Fruit fly (Drosophila melanogaster) whole organism, embryonic: Measurements from ENCODE around the gene DCTN6-p27.

Experiments used
- Antp ChIP-seq: fragments of 200-800 bp; sonication (Bioruptor generic); optimal IDR thresholded peaks from 3 replicates; lab custom pipeline; 2016; ENCODE audit warnings: missing biosample characterization, missing genetic modification characterization
- Atf6 ChIP-seq: fragments of 200-800 bp; sonication (Bioruptor generic); IDR thresholded peaks from 2 replicates; pipeline ENCODE4 v1.3.6; 2022; ENCODE audit warnings: missing biosample characterization, missing genetic modification characterization
- C15 ChIP-seq: fragments of 200-800 bp; sonication (Bioruptor generic); IDR thresholded peaks from 3 replicates; pipeline ENCODE4 v1.3.6; 2022; ENCODE audit warnings: missing biosample characterization, missing genetic modification characterization
- CG10147 ChIP-seq: fragments of 200-800 bp; sonication (Bioruptor generic); optimal IDR thresholded peaks from 2 replicates; lab custom pipeline; 2019; ENCODE audit warnings: missing biosample characterization, mild to moderate bottlenecking, missing genetic modification characterization, moderate library complexity
- CG11695 ChIP-seq: fragments of 200-800 bp; sonication (Bioruptor generic); IDR thresholded peaks from 3 replicates; pipeline ENCODE4 v1.3.6; 2022; ENCODE audit warnings: missing biosample characterization, missing genetic modification characterization
- CG12299 ChIP-seq: fragments of 200-800 bp; sonication (Bioruptor generic); optimal IDR thresholded peaks from 2 replicates; lab custom pipeline; 2018; ENCODE audit warnings: missing biosample characterization, mild to moderate bottlenecking, missing genetic modification characterization
- CG12744 ChIP-seq: fragments of 200-800 bp; sonication (Bioruptor generic); optimal IDR thresholded peaks from 2 replicates; lab custom pipeline; 2016; ENCODE audit warnings: missing biosample characterization, missing genetic modification characterization
- CG12769 ChIP-seq: fragments of 200-800 bp; sonication (Bioruptor generic); optimal IDR thresholded peaks from 2 replicates; lab custom pipeline; 2019; ENCODE audit warnings: missing biosample characterization, mild to moderate bottlenecking, missing genetic modification characterization, moderate library complexity
- CG13775 ChIP-seq: fragments of 200-800 bp; sonication (Bioruptor generic); optimal IDR thresholded peaks from 3 replicates; lab custom pipeline; 2017; ENCODE audit warnings: missing biosample characterization, mild to moderate bottlenecking, missing genetic modification characterization
- CG14050 ChIP-seq: fragments of 200-800 bp; sonication (Bioruptor generic); IDR thresholded peaks from 3 replicates; pipeline ENCODE4 v1.3.6; 2022; ENCODE audit warnings: missing biosample characterization, missing genetic modification characterization
- CG15696 ChIP-seq: fragments of 200-800 bp; sonication (Bioruptor generic); optimal IDR thresholded peaks from 2 replicates; lab custom pipeline; 2019; ENCODE audit warnings: missing biosample characterization, mild to moderate bottlenecking, missing genetic modification characterization, moderate library complexity
- CG1647 ChIP-seq: fragments of 200-800 bp; sonication (Bioruptor generic); optimal IDR thresholded peaks from 3 replicates; lab custom pipeline; 2016; ENCODE audit warnings: missing biosample characterization, missing genetic modification characterization
- CG30020 ChIP-seq: fragments of 200-800 bp; optimal IDR thresholded peaks from 2 replicates; lab custom pipeline; 2019; ENCODE audit warnings: missing biosample characterization, mild to moderate bottlenecking, missing genetic modification characterization, moderate library complexity
- CG3163 ChIP-seq: fragments of 200-800 bp; sonication (Bioruptor generic); optimal IDR thresholded peaks from 3 replicates; lab custom pipeline; 2016; ENCODE audit warnings: missing biosample characterization, missing genetic modification characterization
- CG32532 ChIP-seq: fragments of 200-800 bp; sonication (Bioruptor generic); IDR thresholded peaks from 2 replicates; pipeline ENCODE4 v1.3.6; 2022; ENCODE audit warnings: missing biosample characterization, missing genetic modification characterization
- CG4424 ChIP-seq: fragments of 200-800 bp; sonication (Bioruptor generic); optimal IDR thresholded peaks from 3 replicates; lab custom pipeline; 2016; ENCODE audit warnings: missing biosample characterization, missing genetic modification characterization
- CG4854 ChIP-seq: fragments of 200-800 bp; sonication (Bioruptor generic); optimal IDR thresholded peaks from 2 replicates; lab custom pipeline; 2016; ENCODE audit warnings: missing biosample characterization, missing genetic modification characterization, inconsistent platforms
- CG6689 ChIP-seq: fragments of 200-800 bp; sonication (Bioruptor generic); IDR thresholded peaks from 2 replicates; pipeline ENCODE4 v1.3.6; 2022; ENCODE audit warnings: missing biosample characterization, missing genetic modification characterization
- CG6765 ChIP-seq: fragments of 200-800 bp; sonication (Bioruptor generic); optimal IDR thresholded peaks from 3 replicates; lab custom pipeline; 2017; ENCODE audit warnings: missing biosample characterization, mild to moderate bottlenecking, missing genetic modification characterization
- CG6854 ChIP-seq: fragments of 200-800 bp; sonication (Bioruptor generic); optimal IDR thresholded peaks from 3 replicates; lab custom pipeline; 2017; ENCODE audit warnings: missing biosample characterization, mild to moderate bottlenecking, missing genetic modification characterization
- CG8765 ChIP-seq: fragments of 200-800 bp; sonication (Bioruptor generic); IDR thresholded peaks from 2 replicates; pipeline ENCODE4 v1.3.6; 2022; ENCODE audit warnings: missing biosample characterization, missing genetic modification characterization
- CG9215 ChIP-seq: fragments of 200-800 bp; sonication (Bioruptor generic); IDR thresholded peaks from 2 replicates; pipeline ENCODE4 v1.3.6; 2022; ENCODE audit warnings: missing biosample characterization, missing genetic modification characterization
- Camta ChIP-seq: fragments of 200-800 bp; sonication (Bioruptor generic); optimal IDR thresholded peaks from 2 replicates; lab custom pipeline; 2016; ENCODE audit warnings: missing biosample characterization, missing genetic modification characterization
- Chrac-16 ChIP-seq: fragments of 200-800 bp; sonication (Bioruptor generic); optimal IDR thresholded peaks from 3 replicates; lab custom pipeline; 2016; ENCODE audit warnings: missing biosample characterization, missing genetic modification characterization
- Dbx ChIP-seq: fragments of 200-800 bp; sonication (Bioruptor generic); IDR thresholded peaks from 3 replicates; pipeline ENCODE4 v1.3.6; 2022; ENCODE audit warnings: missing biosample characterization, missing genetic modification characterization
- Doc2 ChIP-seq: fragments of 200-800 bp; sonication (Bioruptor generic); IDR thresholded peaks from 2 replicates; pipeline ENCODE4 v1.3.6; 2022; ENCODE audit warnings: missing biosample characterization, missing genetic modification characterization
- Ets97D ChIP-seq: fragments of 200-800 bp; sonication (Bioruptor generic); optimal IDR thresholded peaks from 3 replicates; lab custom pipeline; 2016; ENCODE audit warnings: missing biosample characterization, missing genetic modification characterization
- Gug ChIP-seq: fragments of 200-800 bp; sonication (Bioruptor generic); IDR thresholded peaks from 4 replicates; pipeline ENCODE4 v1.3.6; 2022; ENCODE audit warnings: missing biosample characterization, missing genetic modification characterization
- Jarid2 ChIP-seq: fragments of 200-800 bp; sonication (Bioruptor generic); optimal IDR thresholded peaks from 3 replicates; lab custom pipeline; 2017; ENCODE audit warnings: mild to moderate bottlenecking, missing biosample characterization, missing genetic modification reagents, missing genetic modification characterization
- Oaz ChIP-seq: fragments of 200-800 bp; sonication (Bioruptor generic); IDR thresholded peaks from 2 replicates; pipeline ENCODE4 v1.3.6; 2022; ENCODE audit warnings: missing biosample characterization, missing genetic modification characterization
- PHDP ChIP-seq: fragments of 200-800 bp; sonication (Bioruptor generic); optimal IDR thresholded peaks from 3 replicates; lab custom pipeline; 2018; ENCODE audit warnings: missing biosample characterization, mild to moderate bottlenecking, missing genetic modification characterization, moderate library complexity
- Sry-β ChIP-seq: fragments of 200-800 bp; sonication (Bioruptor generic); optimal IDR thresholded peaks from 2 replicates; lab custom pipeline; 2018; ENCODE audit warnings: missing biosample characterization, mild to moderate bottlenecking, missing genetic modification characterization, moderate library complexity
- chif ChIP-seq, 2 experiments: fragments of 200-800 bp; sonication (Bioruptor generic); optimal IDR thresholded peaks; 3 replicates each; lab custom pipeline; 2016; ENCODE audit warnings: missing biosample characterization in 2 of 2, missing genetic modification characterization in 2 of 2
- dan ChIP-seq: fragments of 200-800 bp; sonication (Bioruptor generic); IDR thresholded peaks from 2 replicates; pipeline ENCODE4 v1.3.6; 2022; ENCODE audit warnings: missing biosample characterization, missing genetic modification characterization
- emc ChIP-seq: fragments of 200-800 bp; sonication (Bioruptor generic); optimal IDR thresholded peaks from 2 replicates; lab custom pipeline; 2016; ENCODE audit warnings: missing biosample characterization, missing genetic modification characterization
- ftz-f1 ChIP-seq: fragments of 200-800 bp; sonication (Bioruptor generic); optimal IDR thresholded peaks from 2 replicates; lab custom pipeline; 2016; ENCODE audit warnings: missing biosample characterization, missing genetic modification characterization
- gt ChIP-seq: fragments of 200-800 bp; sonication (Bioruptor generic); IDR thresholded peaks from 2 replicates; pipeline ENCODE4 v1.3.6; 2022; ENCODE audit warnings: missing biosample characterization, missing genetic modification characterization
- jing ChIP-seq: fragments of 200-800 bp; sonication (Bioruptor generic); optimal IDR thresholded peaks from 2 replicates; lab custom pipeline; 2018; ENCODE audit warnings: missing biosample characterization, mild to moderate bottlenecking, missing genetic modification characterization
- lilli ChIP-seq: fragments of 200-800 bp; sonication (Bioruptor generic); optimal IDR thresholded peaks from 3 replicates; lab custom pipeline; 2016; ENCODE audit warnings: missing biosample characterization, missing genetic modification characterization
- lmd ChIP-seq: fragments of 200-800 bp; sonication (Bioruptor generic); IDR thresholded peaks from 2 replicates; pipeline ENCODE4 v1.3.6; 2022; ENCODE audit warnings: missing biosample characterization, missing genetic modification characterization
- org-1 ChIP-seq: fragments of 200-800 bp; sonication (Bioruptor generic); optimal IDR thresholded peaks from 2 replicates; lab custom pipeline; 2017; ENCODE audit warnings: missing biosample characterization, missing genetic modification characterization
- pum ChIP-seq: fragments of 200-800 bp; sonication (Bioruptor generic); optimal IDR thresholded peaks from 2 replicates; lab custom pipeline; 2016; ENCODE audit warnings: missing biosample characterization, missing genetic modification characterization
- ro ChIP-seq: fragments of 200-800 bp; sonication (Bioruptor generic); IDR thresholded peaks from 2 replicates; pipeline ENCODE4 v1.3.6; 2022; ENCODE audit warnings: missing biosample characterization, missing genetic modification characterization
- shn ChIP-seq: fragments of 200-800 bp; sonication (Bioruptor generic); optimal IDR thresholded peaks from 3 replicates; lab custom pipeline; 2016; ENCODE audit warnings: missing biosample characterization, missing genetic modification characterization
- slou ChIP-seq: fragments of 200-800 bp; sonication (Bioruptor generic); optimal IDR thresholded peaks from 3 replicates; lab custom pipeline; 2016; ENCODE audit warnings: missing biosample characterization, missing genetic modification characterization
- slp2 ChIP-seq: fragments of 200-800 bp; sonication (Bioruptor generic); optimal IDR thresholded peaks from 2 replicates; lab custom pipeline; 2016; ENCODE audit warnings: missing biosample characterization, missing genetic modification characterization
- sr ChIP-seq: fragments of 200-800 bp; sonication (Bioruptor generic); IDR thresholded peaks from 3 replicates; pipeline ENCODE4 v1.3.6; 2022; ENCODE audit warnings: missing biosample characterization, missing genetic modification characterization
- stwl ChIP-seq: fragments of 200-800 bp; sonication (Bioruptor generic); optimal IDR thresholded peaks from 3 replicates; lab custom pipeline; 2018; ENCODE audit warnings: missing biosample characterization, mild to moderate bottlenecking, missing genetic modification characterization, moderate library complexity
- tap ChIP-seq: fragments of 200-800 bp; optimal IDR thresholded peaks from 3 replicates; lab custom pipeline; 2019; ENCODE audit warnings: missing biosample characterization, mild to moderate bottlenecking, missing genetic modification characterization, moderate library complexity
- trem ChIP-seq: fragments of 200-800 bp; optimal IDR thresholded peaks from 3 replicates; lab custom pipeline; 2019; ENCODE audit warnings: missing biosample characterization, mild to moderate bottlenecking, missing genetic modification characterization, moderate library complexity
- usp ChIP-seq: fragments of >200 bp; optimal IDR thresholded peaks from 2 replicates; lab custom pipeline; 2017; ENCODE audit warnings: missing biosample characterization, missing genetic modification characterization
- vvl ChIP-seq: fragments of 200-800 bp; sonication (Bioruptor generic); IDR thresholded peaks from 2 replicates; pipeline ENCODE4 v1.3.6; 2022; ENCODE audit warnings: missing biosample characterization, missing genetic modification characterization
- zfh2 ChIP-seq: fragments of 200-800 bp; sonication (Bioruptor generic); optimal IDR thresholded peaks from 2 replicates; lab custom pipeline; 2016; ENCODE audit warnings: missing biosample characterization, missing genetic modification characterization

The DCTN6-p27 gene

dm6 chr2L:19131905-19132402 lies at the start of gene DCTN6-p27, which contains the start of gene AsnRS (continued):
- peak; percentile 21 for TF ChIP-seq emc (GFP tag; lab: Kevin White, UChicago)
- no peak for TF ChIP-seq ro (GFP tag; lab: Robert Waterston, UW)
- peak; percentile 81 for TF ChIP-seq Gug (GFP tag; lab: Robert Waterston, UW)
- peak; percentile 69 for TF ChIP-seq stwl (tag; lab: Kevin White, UChicago)
- TF ChIP-seq gt: no peak
- peak; percentile 80 for TF ChIP-seq CG32532
- TF ChIP-seq CG6689 (GFP tag; lab: Robert Waterston, UW): peak; percentile 59
- peak; percentile 64 for TF ChIP-seq CG15696 (tag; lab: Kevin White, UChicago)
- TF ChIP-seq CG6765: no peak
- no peak for TF ChIP-seq ftz-f1 (GFP tag; lab: Kevin White, UChicago)
- peak; percentile 31; the same call in 2 of the 3 replicates for TF ChIP-seq CG14050 (GFP tag; lab: Robert Waterston, UW)
- TF ChIP-seq Dbx: peak; percentile 72
- peak; percentile 44 for TF ChIP-seq slou (GFP tag; lab: Kevin White, UChicago)
- peak; percentile 12 for TF ChIP-seq Jarid2 (GFP tag; lab: Kevin White, UChicago)
- peak; percentile 74 for TF ChIP-seq Camta
- TF ChIP-seq CG4854 (GFP tag; lab: Kevin White, UChicago): peak; percentile 62
- peak; percentile 22 for TF ChIP-seq shn (GFP tag; lab: Kevin White, UChicago)
- TF ChIP-seq usp (GFP tag; lab: Kevin White, UChicago): no peak
- TF ChIP-seq slp2: peak; percentile 23
- no peak for TF ChIP-seq jing
- no peak for TF ChIP-seq org-1 (GFP tag; lab: Kevin White, UChicago)
- peak; percentile 57 for TF ChIP-seq PHDP (tag; lab: Kevin White, UChicago)
- TF ChIP-seq CG13775: peak; percentile 79
- TF ChIP-seq tap (tag; lab: Kevin White, UChicago): no peak
- peak; percentile 54 for TF ChIP-seq CG30020
- peak; percentile 37 to 49 for TF ChIP-seq chif (GFP tag; optimal IDR thresholded peaks at IDR 0.05; lab: Kevin White, UChicago)
- no peak for TF ChIP-seq CG8765 (GFP tag; lab: Robert Waterston, UW)
- peak; percentile 24 for TF ChIP-seq pum
- TF ChIP-seq lilli (GFP tag; lab: Kevin White, UChicago): peak; percentile 84
- peak; percentile 76 for TF ChIP-seq Atf6 (GFP tag; lab: Robert Waterston, UW)
- TF ChIP-seq trem (tag; lab: Kevin White, UChicago): peak; percentile 68
- peak; percentile 75 for TF ChIP-seq CG4424
- peak; percentile 60; the same call in 1 of the 3 replicates for TF ChIP-seq CG11695 (GFP tag; lab: Robert Waterston, UW)
- TF ChIP-seq sr (GFP tag; lab: Robert Waterston, UW): 0 out of 3 replicates have a peak, but pooled peaks have one; percentile 25
- TF ChIP-seq CG9215 (GFP tag; lab: Robert Waterston, UW): no peak
- TF ChIP-seq vvl (GFP tag; lab: Robert Waterston, UW): peak; percentile 84
- TF ChIP-seq Doc2 (GFP tag; lab: Robert Waterston, UW): no peak
- TF ChIP-seq zfh2: peak; percentile 79
- TF ChIP-seq Ets97D (GFP tag; lab: Kevin White, UChicago): peak; percentile 74
- TF ChIP-seq CG1647 (GFP tag; lab: Kevin White, UChicago): peak; percentile 49
- TF ChIP-seq Oaz (GFP tag; lab: Robert Waterston, UW): no peak
- TF ChIP-seq lmd (GFP tag; lab: Robert Waterston, UW): peak; percentile 65
- TF ChIP-seq Sry-β (GFP tag; lab: Kevin White, UChicago): peak; percentile 81
- peak; percentile 40 for TF ChIP-seq Antp (GFP tag; lab: Kevin White, UChicago)
- no peak for TF ChIP-seq CG3163
- no peak for TF ChIP-seq C15 (GFP tag; lab: Robert Waterston, UW)
- peak; percentile 14 for TF ChIP-seq CG12744 (GFP tag; lab: Kevin White, UChicago)
- no peak for TF ChIP-seq dan (GFP tag; lab: Robert Waterston, UW)
- no peak for TF ChIP-seq CG12769 (tag; lab: Kevin White, UChicago)
- peak; percentile 42 for TF ChIP-seq CG10147 (GFP tag; lab: Kevin White, UChicago)
- TF ChIP-seq CG6854 (GFP tag; lab: Kevin White, UChicago): no peak
- TF ChIP-seq CG12299 (tag; lab: Kevin White, UChicago): peak; percentile 25
- peak; percentile 75 for TF ChIP-seq Chrac-16 (GFP tag; lab: Kevin White, UChicago)
